Worm (Caenorhabditis elegans): Measurements from ENCODE around the gene ttr-41.

ce11 chrII:4683693-4684092 is 44.0 kb downstream of the ttr-41 start, which contains the start of gene sre-40:
- TF ChIP-seq odd-2 (tag; optimal IDR thresholded peaks at IDR 0.05) (no peak), elt-4 (tag; optimal IDR thresholded peaks at IDR 0.05) (no peak), rnt-1 (tag; optimal IDR thresholded peaks at IDR 0.05) (no peak), ceh-22 (tag; optimal IDR thresholded peaks at IDR 0.05) (no peak), pag-3 (tag; optimal IDR thresholded peaks at IDR 0.05; ENCODE audit: borderline replicate concordance) (no peak)
